Worm (Caenorhabditis elegans) whole organism, young adult: ENCODE results near the gene ZK829.3.

Experiments used
- F39B2.1 ChIP-seq: fragments of 200-800 bp; sonication (Bioruptor generic); IDR thresholded peaks from 2 replicates; pipeline ENCODE4 v1.3.6; 2022; ENCODE audit warnings: missing genetic modification reagents, missing genetic modification characterization, missing compliant biosample characterization
- atf-7 ChIP-seq: sonication (generic microtip); optimal IDR thresholded peaks from 2 replicates; lab custom pipeline; 2017; ENCODE audit warnings: mild to moderate bottlenecking, missing genetic modification characterization, missing compliant biosample characterization
- cebp-1 ChIP-seq, 2 experiments: fragments of 200-800 bp in 1 of 2; sonication (Bioruptor generic) in 1 of 2; sonication (generic microtip) in 1 of 2; IDR thresholded peaks in 1 of 2; optimal IDR thresholded peaks in 1 of 2; 2 replicates each; pipeline versions ENCODE4 v1.3.6 to Lab custom; 2017 to 2022; ENCODE audit warnings: missing compliant biosample characterization in 2 of 2, missing genetic modification characterization in 2 of 2, mild to moderate bottlenecking in 1 of 2, missing genetic modification reagents in 1 of 2, moderate library complexity in 1 of 2
- nfya-2 ChIP-seq: fragments of 200-800 bp; sonication (Bioruptor generic); IDR thresholded peaks from 2 replicates; pipeline ENCODE4 v1.3.6; 2022; ENCODE audit warnings: missing genetic modification reagents, missing genetic modification characterization, missing compliant biosample characterization
- nhr-120 ChIP-seq: fragments of 200-800 bp; sonication (Bioruptor generic); IDR thresholded peaks from 2 replicates; pipeline ENCODE4 v1.3.6; 2022; ENCODE audit warnings: missing genetic modification characterization, missing compliant biosample characterization
- pha-4 ChIP-seq: fragments of 150-350 bp; sonication (generic microtip); optimal IDR thresholded peaks from 2 replicates; lab custom pipeline; 2014; ENCODE audit warnings: missing biosample characterization, missing genetic modification reagents, missing genetic modification characterization
- snpc-4 ChIP-seq, 5 experiments: fragments of 150-350 bp in 1 of 5; sonication (generic microtip) in 4 of 5; optimal IDR thresholded peaks; 2 replicates each; lab custom pipeline; 2014 to 2018; ENCODE audit warnings: missing genetic modification characterization in 5 of 5, missing biosample characterization in 3 of 5, antibody characterized with exemption in 2 of 5, mild to moderate bottlenecking in 2 of 5, missing compliant biosample characterization in 2 of 5, missing genotype in 2 of 5, moderate library complexity in 2 of 5, missing genetic modification reagents in 1 of 5
- somi-1 ChIP-seq: fragments of 200-800 bp; sonication (Bioruptor generic); optimal IDR thresholded peaks from 2 replicates; lab custom pipeline; 2018; ENCODE audit warnings: mild to moderate bottlenecking, missing genetic modification characterization, missing compliant biosample characterization
- zfh-2 ChIP-seq: fragments of 200-800 bp; sonication (Bioruptor generic); conservative IDR thresholded peaks from 2 replicates; pipeline ENCODE4 v1.3.6; 2022; ENCODE audit warnings: missing genetic modification reagents, missing genetic modification characterization, missing compliant biosample characterization

ce11 chrIV:11908733-11909132, 36.8 kb downstream of the ZK829.3 start:
- no peak for TF ChIP-seq F39B2.1 (GFP tag; lab: Robert Waterston, UW)
- no peak for TF ChIP-seq somi-1 (GFP tag; lab: Kevin White, UChicago)
- no peak for TF ChIP-seq cebp-1 (GFP tag; IDR thresholded peaks at IDR 0.05; lab: Robert Waterston, UW)
- no peak for TF ChIP-seq cebp-1 (tag; optimal IDR thresholded peaks at IDR 0.05; lab: Kevin White, UChicago)
- no peak for TF ChIP-seq zfh-2 (GFP tag; lab: Robert Waterston, UW)
- TF ChIP-seq pha-4 (tag; lab: Kevin White, UChicago): no peak
- TF ChIP-seq snpc-4 (GFP tag; optimal IDR thresholded peaks at IDR 0.05; lab: Kevin White, UChicago): no peak
- no peak for TF ChIP-seq snpc-4 (tag; optimal IDR thresholded peaks at IDR 0.05; lab: Kevin White, UChicago)
- no peak for TF ChIP-seq atf-7
- TF ChIP-seq nhr-120 (GFP tag; lab: Robert Waterston, UW): no peak
- no peak for TF ChIP-seq nfya-2 (GFP tag; lab: Robert Waterston, UW)
